Worm (Caenorhabditis elegans): ENCODE results near the gene F14F9.5.

Gene F14F9.5

ce11 chrV:5178051-5178450, 51.2 kb downstream of the F14F9.5 start:
- no peak for TF ChIP-seq unc-62 (GFP tag; optimal IDR thresholded peaks at IDR 0.05)
